Worm (Caenorhabditis elegans) whole organism, L2 larva: ENCODE data around the gene grd-9.

Source experiments
- C34F6.9 ChIP-seq: fragments of 150-350 bp; optimal IDR thresholded peaks from 2 replicates; lab custom pipeline; 2014; ENCODE audit warnings: missing biosample characterization, missing genetic modification characterization
- F13H6.1 ChIP-seq: sonication (generic microtip); optimal IDR thresholded peaks from 2 replicates; lab custom pipeline; 2016; ENCODE audit warnings: missing genetic modification characterization, missing compliant biosample characterization
- R02D3.7 ChIP-seq: fragments of 150-350 bp; optimal IDR thresholded peaks from 2 replicates; lab custom pipeline; 2014; ENCODE audit warnings: missing biosample characterization, missing genetic modification characterization
- Y55F3AM.14 ChIP-seq: fragments of 200-800 bp; sonication (Bioruptor generic); optimal IDR thresholded peaks from 2 replicates; lab custom pipeline; 2018; ENCODE audit warnings: mild to moderate bottlenecking, missing genetic modification characterization, missing compliant biosample characterization
- ZK546.5 ChIP-seq: sonication (generic microtip); optimal IDR thresholded peaks from 2 replicates; lab custom pipeline; 2017; ENCODE audit warnings: missing biosample characterization, missing genetic modification characterization
- alr-1 ChIP-seq: fragments of 150-350 bp; optimal IDR thresholded peaks from 2 replicates; lab custom pipeline; 2014; ENCODE audit warnings: missing biosample characterization, missing genetic modification characterization
- aly-2 ChIP-seq: fragments of 150-350 bp; optimal IDR thresholded peaks from 2 replicates; lab custom pipeline; 2014; ENCODE audit warnings: missing biosample characterization, missing genetic modification characterization
- ama-1 ChIP-seq: fragments of 150-350 bp; optimal IDR thresholded peaks from 2 replicates; lab custom pipeline; 2018; ENCODE audit warnings: inconsistent platforms
- blmp-1 ChIP-seq: sonication (generic microtip); optimal IDR thresholded peaks from 2 replicates; lab custom pipeline; 2017; ENCODE audit warnings: missing genetic modification characterization, mild to moderate bottlenecking, missing compliant biosample characterization, antibody characterized with exemption, moderate library complexity; ENCODE audit not compliant: insufficient read depth
- ceh-16 ChIP-seq: fragments of 150-350 bp; optimal IDR thresholded peaks from 2 replicates; lab custom pipeline; 2014; ENCODE audit warnings: missing biosample characterization, missing genetic modification characterization
- ceh-82 ChIP-seq: fragments of 150-350 bp; optimal IDR thresholded peaks from 2 replicates; lab custom pipeline; 2014; ENCODE audit warnings: missing biosample characterization, missing genetic modification characterization
- crh-2 ChIP-seq: sonication (generic microtip); optimal IDR thresholded peaks from 2 replicates; lab custom pipeline; 2017; ENCODE audit warnings: missing biosample characterization, missing genetic modification characterization
- dmd-4 ChIP-seq: sonication (generic microtip); optimal IDR thresholded peaks from 2 replicates; lab custom pipeline; 2017; ENCODE audit warnings: missing biosample characterization, missing genetic modification characterization
- egl-27 ChIP-seq: sonication (generic microtip); optimal IDR thresholded peaks from 3 replicates; lab custom pipeline; 2017; ENCODE audit warnings: missing biosample characterization, missing genetic modification reagents, missing genetic modification characterization
- elt-1 ChIP-seq: fragments of 150-350 bp; optimal IDR thresholded peaks from 2 replicates; lab custom pipeline; 2014; ENCODE audit warnings: missing biosample characterization, missing genetic modification characterization
- elt-3 ChIP-seq: sonication (generic microtip); optimal IDR thresholded peaks from 2 replicates; lab custom pipeline; 2017; ENCODE audit warnings: missing biosample characterization, missing genetic modification characterization
- fos-1 ChIP-seq: fragments of 150-350 bp; optimal IDR thresholded peaks from 2 replicates; lab custom pipeline; 2014; ENCODE audit warnings: missing biosample characterization, missing genetic modification characterization
- gmeb-1 ChIP-seq: fragments of 150-350 bp; optimal IDR thresholded peaks from 2 replicates; lab custom pipeline; 2014; ENCODE audit warnings: missing biosample characterization, missing genetic modification characterization
- lin-11 ChIP-seq: fragments of 150-350 bp; sonication (generic microtip); optimal IDR thresholded peaks from 2 replicates; lab custom pipeline; 2014; ENCODE audit warnings: missing biosample characterization, missing genetic modification characterization, inconsistent platforms, mixed read lengths
- lin-13 ChIP-seq: fragments of 150-350 bp; optimal IDR thresholded peaks from 2 replicates; lab custom pipeline; 2014; ENCODE audit warnings: missing biosample characterization, missing genetic modification reagents, missing genetic modification characterization
- lin-39 ChIP-seq: fragments of 150-350 bp; optimal IDR thresholded peaks from 2 replicates; lab custom pipeline; 2014; ENCODE audit warnings: missing biosample characterization, missing genetic modification reagents, missing genetic modification characterization
- lsy-2 ChIP-seq, 2 experiments: fragments of 150-350 bp in 1 of 2; sonication (generic microtip) in 1 of 2; optimal IDR thresholded peaks; 2 replicates each; lab custom pipeline; 2014 to 2017; ENCODE audit warnings: missing biosample characterization in 2 of 2, missing genetic modification characterization in 2 of 2
- mab-5 ChIP-seq: fragments of 150-350 bp; optimal IDR thresholded peaks from 2 replicates; lab custom pipeline; 2014; ENCODE audit warnings: missing biosample characterization, missing genetic modification characterization
- mbf-1 ChIP-seq: sonication (generic microtip); optimal IDR thresholded peaks from 2 replicates; lab custom pipeline; 2017; ENCODE audit warnings: missing biosample characterization, missing genetic modification characterization
- mdl-1 ChIP-seq, 2 experiments: fragments of 150-350 bp in 1 of 2; sonication (generic microtip) in 1 of 2; optimal IDR thresholded peaks; 2 replicates each; lab custom pipeline; 2017; ENCODE audit warnings: missing biosample characterization in 2 of 2, missing genetic modification characterization in 2 of 2
- nhr-10 ChIP-seq: sonication (generic microtip); optimal IDR thresholded peaks from 2 replicates; lab custom pipeline; 2017; ENCODE audit warnings: missing biosample characterization, missing genetic modification characterization
- nhr-11 ChIP-seq: fragments of 150-350 bp; optimal IDR thresholded peaks from 2 replicates; lab custom pipeline; 2014; ENCODE audit warnings: missing biosample characterization, missing genetic modification characterization
- nhr-12 ChIP-seq: fragments of 150-350 bp; optimal IDR thresholded peaks from 2 replicates; lab custom pipeline; 2014; ENCODE audit warnings: missing biosample characterization, missing genetic modification characterization
- nhr-129 ChIP-seq: fragments of 150-350 bp; optimal IDR thresholded peaks from 2 replicates; lab custom pipeline; 2014; ENCODE audit warnings: missing biosample characterization, missing genetic modification characterization
- nhr-21 ChIP-seq: fragments of 150-350 bp; optimal IDR thresholded peaks from 2 replicates; lab custom pipeline; 2014; ENCODE audit warnings: missing biosample characterization, missing genetic modification characterization
- nhr-23 ChIP-seq: fragments of 150-350 bp; optimal IDR thresholded peaks from 2 replicates; lab custom pipeline; 2014; ENCODE audit warnings: missing biosample characterization, missing genetic modification reagents, missing genetic modification characterization
- nhr-237 ChIP-seq: fragments of 150-350 bp; optimal IDR thresholded peaks from 2 replicates; lab custom pipeline; 2014; ENCODE audit warnings: missing biosample characterization, missing genetic modification characterization
- nhr-25 ChIP-seq: fragments of 150-350 bp; sonication (generic microtip); optimal IDR thresholded peaks from 3 replicates; lab custom pipeline; 2014; ENCODE audit warnings: missing biosample characterization, missing genetic modification characterization
- nhr-6 ChIP-seq: fragments of 150-350 bp; optimal IDR thresholded peaks from 2 replicates; lab custom pipeline; 2014; ENCODE audit warnings: missing biosample characterization, missing genetic modification characterization
- nhr-77 ChIP-seq: fragments of 150-350 bp; optimal IDR thresholded peaks from 2 replicates; lab custom pipeline; 2014; ENCODE audit warnings: missing biosample characterization, missing genetic modification characterization
- peb-1 ChIP-seq: fragments of 150-350 bp; optimal IDR thresholded peaks from 2 replicates; lab custom pipeline; 2014; ENCODE audit warnings: missing biosample characterization, missing genetic modification characterization
- sem-4 ChIP-seq: fragments of 150-350 bp; optimal IDR thresholded peaks from 2 replicates; lab custom pipeline; 2014; ENCODE audit warnings: missing biosample characterization, missing genetic modification reagents, missing genetic modification characterization
- skn-1 ChIP-seq: sonication (generic microtip); optimal IDR thresholded peaks from 2 replicates; lab custom pipeline; 2017; ENCODE audit warnings: missing biosample characterization, missing genetic modification characterization
- sma-3 ChIP-seq: sonication (generic microtip); optimal IDR thresholded peaks from 2 replicates; lab custom pipeline; 2016; ENCODE audit warnings: missing genetic modification reagents, missing genetic modification characterization, missing compliant biosample characterization
- sma-9 ChIP-seq, 2 experiments: fragments of 150-350 bp in 1 of 2; sonication (generic microtip) in 1 of 2; optimal IDR thresholded peaks; 2 replicates each; lab custom pipeline; 2014 to 2016; ENCODE audit warnings: missing genetic modification characterization in 2 of 2, mild to moderate bottlenecking in 1 of 2, missing biosample characterization in 1 of 2, missing compliant biosample characterization in 1 of 2, missing genetic modification reagents in 1 of 2, moderate library complexity in 1 of 2
- snpc-4 ChIP-seq: fragments of 150-350 bp; optimal IDR thresholded peaks from 2 replicates; lab custom pipeline; 2014; ENCODE audit warnings: missing biosample characterization, missing genetic modification characterization
- unc-39 ChIP-seq: fragments of 150-350 bp; optimal IDR thresholded peaks from 2 replicates; lab custom pipeline; 2014; ENCODE audit warnings: missing biosample characterization, missing genetic modification characterization
- unc-55 ChIP-seq: fragments of 150-350 bp; sonication (generic microtip); optimal IDR thresholded peaks from 3 replicates; lab custom pipeline; 2014; ENCODE audit warnings: missing biosample characterization, missing genetic modification reagents, missing genetic modification characterization
- unc-62 ChIP-seq: fragments of 150-350 bp; optimal IDR thresholded peaks from 2 replicates; lab custom pipeline; 2014; ENCODE audit warnings: missing biosample characterization, missing genetic modification reagents, missing genetic modification characterization
- zag-1 ChIP-seq: fragments of 150-350 bp; optimal IDR thresholded peaks from 2 replicates; lab custom pipeline; 2014; ENCODE audit warnings: missing biosample characterization, missing genetic modification characterization
- ztf-1 ChIP-seq: fragments of 200-800 bp; sonication (Bioruptor generic); conservative IDR thresholded peaks from 2 replicates; pipeline ENCODE4 v1.3.6; 2022; ENCODE audit warnings: missing genetic modification characterization, missing compliant biosample characterization
- ztf-11 ChIP-seq: sonication (generic microtip); optimal IDR thresholded peaks from 2 replicates; lab custom pipeline; 2017; ENCODE audit warnings: missing biosample characterization, missing genetic modification characterization
- ztf-4 ChIP-seq: fragments of 150-350 bp; optimal IDR thresholded peaks from 2 replicates; lab custom pipeline; 2014; ENCODE audit warnings: missing biosample characterization, missing genetic modification characterization

Gene grd-9

DNA sequence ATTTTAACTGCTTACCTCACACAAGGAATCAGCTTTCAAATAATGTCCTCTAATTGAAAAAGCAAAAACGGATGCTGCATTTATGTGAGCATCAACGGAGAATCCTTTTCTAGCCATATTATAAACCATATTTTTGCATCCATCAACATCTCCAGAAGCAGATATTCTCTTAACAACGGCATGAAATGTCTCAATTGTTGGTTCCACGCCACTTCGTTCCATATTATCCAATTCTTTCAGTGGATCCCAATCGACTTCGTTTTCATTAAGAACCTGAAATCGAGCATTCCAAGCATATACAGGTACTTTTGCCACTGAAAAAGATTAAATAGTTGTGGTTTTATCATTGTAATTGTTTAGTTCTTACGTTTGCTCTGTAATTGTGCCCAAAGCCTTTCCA, 21.7 kb downstream of the grd-9 start:
- TF ChIP-seq elt-3 = no peak
- TF ChIP-seq nhr-11 = no peak
- TF ChIP-seq ZK546.5 = no peak
- TF ChIP-seq aly-2 (tag; lab: Kevin White, UChicago) = no peak
- no peak for TF ChIP-seq nhr-10 (tag; lab: Kevin White, UChicago)
- TF ChIP-seq zag-1 (tag; lab: Kevin White, UChicago) = no peak
- TF ChIP-seq nhr-23 (tag; lab: Kevin White, UChicago) = no peak
- TF ChIP-seq Y55F3AM.14 (GFP tag; lab: Kevin White, UChicago) = no peak
- no peak for TF ChIP-seq snpc-4

DNA sequence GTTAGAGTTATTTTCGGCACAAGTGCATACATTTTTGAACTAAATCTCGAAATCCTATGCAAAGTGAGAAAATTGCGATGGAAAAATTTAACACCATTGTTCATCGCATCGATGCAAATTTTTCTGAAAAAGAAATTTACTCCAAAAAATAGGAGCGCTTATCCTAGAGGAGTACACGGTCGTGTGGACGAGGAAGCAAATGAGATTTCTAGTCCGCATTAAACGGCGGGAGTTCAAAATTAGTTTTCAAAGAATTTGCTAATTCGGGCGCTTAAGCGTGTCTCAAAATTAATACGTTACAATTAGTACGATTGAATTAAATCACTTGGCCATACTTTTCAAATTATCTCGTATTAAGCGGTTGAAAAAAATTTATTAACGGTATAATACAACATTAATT, 22.6 kb downstream of the grd-9 start, which contains the start of gene lrpr-1:
lrpr-1 (minus strand) TSS at position 185 of the 400 bp plus-strand sequence.
- TF ChIP-seq ama-1 (lab: Kevin White, UChicago) (no peak), blmp-1 (tag; lab: Kevin White, UChicago) (peak; percentile 14), alr-1 (no peak), R02D3.7 (peak; percentile 50), nhr-77 (tag; lab: Kevin White, UChicago) (no peak), lin-13 (GFP tag; lab: Kevin White, UChicago) (peak; percentile 75), ztf-11 (tag; lab: Kevin White, UChicago) (no peak), sem-4 (tag; lab: Kevin White, UChicago) (peak; percentile 36), fos-1 (tag; lab: Kevin White, UChicago) (no peak), mbf-1 (tag; lab: Kevin White, UChicago) (no peak), ceh-16 (tag; lab: Kevin White, UChicago) (no peak), lin-11 (tag; lab: Kevin White, UChicago) (peak; percentile 14), aly-2 (tag; lab: Kevin White, UChicago) (no peak), nhr-12 (no peak), nhr-21 (tag; lab: Kevin White, UChicago) (peak; percentile 62), C34F6.9 (tag; lab: Kevin White, UChicago) (peak; percentile 82), ceh-82 (peak; percentile 11), nhr-6 (tag; lab: Kevin White, UChicago) (peak; percentile 69), skn-1 (no peak), nhr-11 (no peak), elt-3 (no peak), lsy-2 (tag; optimal IDR thresholded peaks at IDR 0.05; lab: Kevin White, UChicago) (peak; percentile 75 to 91), unc-55 (GFP tag; lab: Kevin White, UChicago) (peak; percentile 86), lin-39 (tag; lab: Kevin White, UChicago) (no peak), mdl-1 (tag; optimal IDR thresholded peaks at IDR 0.05; lab: Kevin White, UChicago) (no peak), mab-5 (tag; lab: Kevin White, UChicago) (peak; percentile 60), dmd-4 (tag; lab: Kevin White, UChicago) (no peak), elt-1 (tag; lab: Kevin White, UChicago) (no peak), F13H6.1 (tag; lab: Kevin White, UChicago) (no peak), egl-27 (tag; lab: Kevin White, UChicago) (peak; percentile 53), unc-62 (GFP tag; lab: Kevin White, UChicago) (no peak), nhr-25 (tag; lab: Kevin White, UChicago) (no peak), unc-39 (tag; lab: Kevin White, UChicago) (no peak), sma-3 (peak; percentile 88), snpc-4 (peak; percentile 41), nhr-10 (tag; lab: Kevin White, UChicago) (no peak), ztf-1 (GFP tag; lab: Robert Waterston, UW) (peak; percentile 94; the same call in 1 of the 2 replicates), peb-1 (tag; lab: Kevin White, UChicago) (no peak), nhr-129 (tag; lab: Kevin White, UChicago) (no peak), ztf-4 (tag; lab: Kevin White, UChicago) (no peak), nhr-23 (tag; lab: Kevin White, UChicago) (no peak), zag-1 (tag; lab: Kevin White, UChicago) (no peak), gmeb-1 (tag; lab: Kevin White, UChicago) (peak; percentile 99), crh-2 (tag; lab: Kevin White, UChicago) (peak; percentile 74), Y55F3AM.14 (GFP tag; lab: Kevin White, UChicago) (peak; percentile 14), sma-9 (GFP tag; optimal IDR thresholded peaks at IDR 0.05; lab: Kevin White, UChicago) (peak; percentile 93), sma-9 (tag; optimal IDR thresholded peaks at IDR 0.05; lab: Kevin White, UChicago) (no peak), ZK546.5 (no peak), nhr-237 (tag; lab: Kevin White, UChicago) (no peak)
